Worm (Caenorhabditis elegans): Measurements from ENCODE around the gene psr-1.

DNA sequence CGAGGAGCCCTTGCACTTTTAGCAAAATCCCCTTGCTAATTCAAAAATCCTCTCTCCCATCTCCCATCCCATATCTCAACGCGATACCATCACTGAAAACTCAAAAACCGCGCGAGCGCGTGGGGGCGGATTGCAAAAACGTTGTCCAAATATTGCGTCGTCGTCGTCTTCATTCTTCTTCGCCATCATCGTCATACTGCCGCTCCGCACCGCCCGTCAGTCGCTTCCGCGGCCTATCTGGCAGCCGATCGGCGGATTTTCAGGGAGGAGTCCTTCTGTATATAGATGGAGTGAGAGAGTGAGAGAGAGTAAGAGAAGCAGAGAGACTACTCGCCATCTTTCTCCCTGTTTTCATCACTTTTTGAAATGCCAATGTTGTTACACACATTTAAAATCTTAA lies 33.8 kb downstream of the psr-1 start:
- TF ChIP-seq unc-39 (tag; optimal IDR thresholded peaks at IDR 0.05) (no peak), ztf-11 (tag; optimal IDR thresholded peaks at IDR 0.05) (no peak), ama-1 (optimal IDR thresholded peaks at IDR 0.05) (no peak), snpc-4 (tag; optimal IDR thresholded peaks at IDR 0.05) (no peak), nhr-21 (tag; optimal IDR thresholded peaks at IDR 0.05) (no peak), unc-62 (GFP tag; optimal IDR thresholded peaks at IDR 0.05) (no peak), nhr-77 (tag; optimal IDR thresholded peaks at IDR 0.05) (no peak), nhr-11 (tag; optimal IDR thresholded peaks at IDR 0.05) (no peak)
